Fruit fly (Drosophila melanogaster) whole organism, pupa: ENCODE measurements around the gene Pif1B.
A peak's percentile ranks its signal among the peaks of the same experiment; 100 is the strongest.

Experiments used
- CG10348 ChIP-seq: fragments of 200-800 bp; sonication (Bioruptor generic); IDR thresholded peaks from 2 replicates; pipeline ENCODE4 v1.3.6; 2022; ENCODE audit warnings: missing biosample characterization, missing genetic modification characterization
- CG12605 ChIP-seq: fragments of 200-800 bp; sonication (Bioruptor generic); IDR thresholded peaks from 2 replicates; pipeline ENCODE4 v1.3.6; 2022; ENCODE audit warnings: missing biosample characterization, missing genetic modification characterization
- CG13204 ChIP-seq: fragments of 200-800 bp; sonication (Bioruptor generic); optimal IDR thresholded peaks from 2 replicates; lab custom pipeline; 2018; ENCODE audit warnings: missing biosample characterization, mild to moderate bottlenecking, missing genetic modification characterization, moderate library complexity
- CG14655 ChIP-seq: fragments of 200-800 bp; sonication (Bioruptor generic); optimal IDR thresholded peaks from 3 replicates; lab custom pipeline; 2017; ENCODE audit warnings: mild to moderate bottlenecking, missing biosample characterization, missing genetic modification reagents, missing genetic modification characterization
- CG17806 ChIP-seq: fragments of 200-800 bp; sonication (Bioruptor generic); optimal IDR thresholded peaks from 2 replicates; lab custom pipeline; 2018; ENCODE audit warnings: missing biosample characterization, mild to moderate bottlenecking, missing genetic modification characterization, moderate library complexity
- CG4496 ChIP-seq: fragments of 200-800 bp; sonication (Bioruptor generic); IDR thresholded peaks from 3 replicates; pipeline ENCODE4 v1.3.6; 2022; ENCODE audit warnings: missing biosample characterization, missing genetic modification characterization
- CG8301 ChIP-seq: fragments of 200-800 bp; sonication (Bioruptor generic); optimal IDR thresholded peaks from 2 replicates; lab custom pipeline; 2018; ENCODE audit warnings: missing biosample characterization, mild to moderate bottlenecking, missing genetic modification characterization
- CG9948 ChIP-seq: fragments of 200-800 bp; sonication (Bioruptor generic); optimal IDR thresholded peaks from 2 replicates; lab custom pipeline; 2018; ENCODE audit warnings: missing biosample characterization, mild to moderate bottlenecking, missing genetic modification characterization, moderate library complexity
- EcR ChIP-seq: fragments of 200-800 bp; sonication (Bioruptor generic); optimal IDR thresholded peaks from 3 replicates; lab custom pipeline; 2019; ENCODE audit warnings: missing biosample characterization, missing genetic modification characterization, mild to moderate bottlenecking, moderate library complexity, missing genetic modification reagents
- Ets98B ChIP-seq: fragments of 200-800 bp; sonication (Bioruptor generic); IDR thresholded peaks from 2 replicates; pipeline ENCODE4 v1.3.6; 2022; ENCODE audit warnings: missing biosample characterization, missing genetic modification characterization
- Snoo ChIP-seq: fragments of 200-800 bp; sonication (Bioruptor generic); optimal IDR thresholded peaks from 3 replicates; lab custom pipeline; 2017; ENCODE audit warnings: missing biosample characterization, mild to moderate bottlenecking, missing genetic modification characterization, inconsistent platforms

DNA sequence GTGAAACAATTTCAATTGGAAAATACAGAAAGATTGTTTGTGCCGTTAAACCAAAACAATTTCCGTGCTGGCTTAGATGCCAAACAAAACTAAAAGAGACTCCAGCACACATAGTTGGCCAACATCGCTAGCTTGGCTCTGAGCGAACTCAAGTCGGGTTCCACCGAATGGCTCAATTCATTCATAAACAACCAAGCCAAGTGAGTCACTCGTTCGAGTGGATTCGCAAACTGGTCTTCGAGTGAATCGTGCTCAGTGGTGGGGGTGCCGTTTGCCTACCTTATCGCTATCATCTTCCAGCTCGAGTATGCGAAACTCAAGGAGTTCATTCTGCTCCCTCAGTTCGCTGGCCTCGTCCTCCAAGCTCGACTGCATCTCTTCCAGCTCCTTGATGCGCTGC is 15.5 kb downstream of the Pif1B start:
- TF ChIP-seq CG4496 (GFP tag; lab: Robert Waterston, UW) (0 out of 3 replicates have a peak, but pooled peaks have one; percentile 23), CG17806 (tag; lab: Kevin White, UChicago) (no peak), CG13204 (no peak), CG14655 (GFP tag; lab: Kevin White, UChicago) (no peak), CG9948 (no peak), EcR (GFP tag; lab: Kevin White, UChicago) (peak; percentile 82), Snoo (tag; lab: Kevin White, UChicago) (no peak), CG10348 (GFP tag; lab: Robert Waterston, UW) (no peak), Ets98B (GFP tag; lab: Robert Waterston, UW) (no peak; the same call in 1 of the 2 replicates), CG12605 (GFP tag; lab: Robert Waterston, UW) (no peak), CG8301 (tag; lab: Kevin White, UChicago) (no peak)
